Worm (Caenorhabditis elegans) whole organism, L4/young adult: Measurements from ENCODE around the gene lst-5.

Experiments
- W03F9.2 ChIP-seq: fragments of 150-350 bp; optimal IDR thresholded peaks from 2 replicates; lab custom pipeline; 2014; ENCODE audit warnings: missing biosample characterization, missing genetic modification characterization
- dao-5 ChIP-seq: sonication (generic microtip); optimal IDR thresholded peaks from 2 replicates; lab custom pipeline; 2016; ENCODE audit warnings: missing genotype, missing genetic modification characterization, moderate library complexity, missing compliant biosample characterization
- him-1 ChIP-seq: sonication (generic microtip); optimal IDR thresholded peaks from 2 replicates; lab custom pipeline; 2016; ENCODE audit warnings: missing genotype, missing genetic modification reagents, missing genetic modification characterization, missing compliant biosample characterization

ce11 chrII:7022370-7023001 is at the start of gene lst-5, which contains the start of gene lst-6:
- TF ChIP-seq him-1 (tag; lab: Kevin White, UChicago): no peak
- no peak for TF ChIP-seq dao-5
- no peak for TF ChIP-seq W03F9.2 (tag; lab: Kevin White, UChicago)
